Worm (Caenorhabditis elegans) whole organism, dauer: Measurements from ENCODE around the gene W04E12.5.

Source experiments
- unc-62 ChIP-seq: sonication (generic microtip); optimal IDR thresholded peaks from 2 replicates; lab custom pipeline; 2017; ENCODE audit warnings: missing biosample characterization, missing genetic modification reagents, missing genetic modification characterization

The W04E12.5 gene

DNA sequence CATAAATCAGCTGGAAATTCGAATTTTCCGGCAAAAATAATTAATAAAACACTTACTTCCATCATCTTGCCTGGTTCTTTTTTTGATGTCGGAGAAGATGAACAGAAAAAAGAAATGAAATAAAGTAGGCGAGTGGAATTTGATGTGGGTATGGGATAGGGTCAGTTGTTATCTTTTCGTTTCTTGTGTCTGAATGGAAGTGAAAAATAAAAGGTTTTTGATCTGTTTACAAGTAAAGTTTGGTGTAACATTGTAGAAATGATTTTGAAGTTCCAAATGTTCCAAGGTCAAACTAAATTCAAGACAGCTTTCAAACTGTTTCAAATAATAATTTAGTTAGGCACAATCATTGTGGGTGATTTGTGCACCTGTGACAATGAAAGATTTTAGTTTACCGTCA, 8.5 kb upstream of the W04E12.5 start, which contains the start of gene W04E12.7:
W04E12.7 (minus strand) TSS at position 101 of the 400 bp plus-strand sequence.
- TF ChIP-seq unc-62: no peak

ce11 chrV:19738117-19738516, 7.8 kb upstream of the W04E12.5 start, which contains the start of gene fbxa-131:
TSS of gene fbxa-131 (plus strand) at chrV:19738417.
- TF ChIP-seq unc-62: no peak

DNA sequence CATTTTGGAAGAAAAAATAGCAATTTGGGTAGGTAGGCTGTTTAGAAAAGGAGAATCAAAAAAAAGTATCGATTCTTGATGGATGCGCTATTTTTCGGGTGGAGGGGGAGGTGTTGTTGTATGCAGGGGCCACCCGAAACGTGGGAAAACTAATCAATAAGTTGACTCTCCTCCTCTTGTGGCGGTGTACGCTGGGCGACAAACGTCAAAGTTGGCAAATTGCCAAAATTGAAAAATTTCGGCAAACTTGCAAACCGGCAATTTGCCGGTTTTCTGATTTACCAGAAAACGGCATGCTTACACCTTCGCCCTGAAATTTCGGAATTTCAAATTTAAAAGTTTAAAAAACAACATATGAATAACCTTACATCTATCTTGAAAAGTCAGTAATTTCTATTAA, 4.9 kb upstream of the W04E12.5 start, which contains the start of gene W04E12.2:
W04E12.2 (minus strand) TSS at position 101 of the 400 bp plus-strand sequence.
- TF ChIP-seq unc-62: no peak

- TF ChIP-seq unc-62: no peak
Observed at ce11 chrV:19741651-19742050, 4.3 kb upstream of the W04E12.5 start, which contains the start of gene W04E12.3. TSS of gene W04E12.3 (plus strand) at chrV:19741951.

DNA sequence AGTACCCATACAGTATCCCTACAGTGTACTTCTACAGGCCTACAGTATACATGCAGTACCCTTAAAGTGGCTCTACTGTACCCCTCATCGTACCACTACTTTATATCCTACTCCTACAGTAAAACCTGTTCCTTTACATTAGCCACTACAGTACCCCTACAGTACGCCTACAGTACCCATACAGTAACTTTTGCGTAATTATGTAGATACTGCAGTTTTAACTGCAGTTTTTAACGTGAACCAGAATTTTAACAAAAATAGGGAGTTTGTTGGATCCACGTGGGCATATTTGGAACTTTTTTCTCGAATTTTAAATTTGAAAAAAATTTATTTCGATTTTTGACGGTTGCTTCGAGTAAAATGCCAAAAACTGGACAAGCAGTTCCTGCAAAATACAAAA, 2.6 kb upstream of the W04E12.5 start, which contains the start of gene W04E12.4:
W04E12.4 (plus strand) TSS at position 301 of the 400 bp plus-strand sequence.
- no peak for TF ChIP-seq unc-62

DNA sequence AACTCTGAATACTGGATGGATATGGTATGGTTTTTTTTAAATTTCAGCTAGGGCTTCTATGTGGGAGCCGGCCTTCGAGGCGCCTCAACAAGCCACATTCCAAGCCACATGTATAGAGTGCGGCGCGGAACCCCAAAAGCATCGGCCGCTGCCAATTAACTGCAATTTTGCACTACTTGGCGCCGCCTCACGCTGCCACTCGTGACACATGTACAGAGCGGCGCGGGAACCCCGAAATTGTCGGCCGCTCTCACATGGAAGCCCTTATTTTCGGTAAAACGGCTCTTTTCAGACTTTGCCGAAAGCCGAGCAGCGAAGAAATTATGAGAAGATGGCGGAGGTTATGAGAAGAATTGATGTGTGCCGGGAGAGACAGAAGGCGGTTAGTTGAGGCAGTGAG, 2.2 kb upstream of the W04E12.5 start:
- TF ChIP-seq unc-62: no peak

DNA sequence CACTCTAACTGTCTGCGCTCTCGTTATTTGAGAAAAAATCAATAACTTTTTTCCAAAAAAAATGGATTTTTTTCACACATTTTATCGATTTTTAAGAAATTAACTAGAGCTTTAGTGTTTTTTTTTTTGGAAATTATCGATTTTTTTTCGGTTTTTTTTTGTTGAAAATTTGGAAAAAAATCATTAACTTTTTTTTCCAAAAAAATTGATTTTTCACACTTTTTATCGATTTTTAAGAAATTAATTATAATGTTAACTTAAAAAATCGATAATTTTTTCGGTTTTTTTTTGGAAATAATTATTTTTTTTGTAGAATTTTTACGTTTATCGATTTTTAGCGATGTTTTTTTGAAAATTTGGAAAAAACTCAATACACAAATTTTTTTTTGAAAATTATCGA, 1.7 kb upstream of the W04E12.5 start:
- no peak for TF ChIP-seq unc-62

DNA sequence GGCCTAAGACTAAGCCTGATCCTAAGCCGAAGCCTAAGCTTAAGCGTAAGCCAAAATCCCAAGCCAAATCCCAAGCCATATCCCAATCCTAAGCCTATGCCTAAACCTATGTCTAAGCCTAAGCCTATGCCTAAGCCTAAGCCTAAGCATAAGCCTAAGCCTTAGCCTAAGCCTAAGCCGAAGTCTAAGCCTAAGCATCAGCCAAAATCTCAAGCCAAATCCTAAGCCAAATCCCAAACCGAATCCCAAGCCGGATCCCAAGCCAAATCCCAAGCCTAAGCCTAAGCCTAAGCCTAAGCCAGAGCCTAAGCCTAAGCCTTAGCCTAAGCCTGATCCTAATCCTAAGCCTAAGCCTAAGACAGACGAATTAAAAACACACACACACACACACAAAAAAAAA, 1.2 kb downstream of the W04E12.5 start:
- no peak for TF ChIP-seq unc-62

- no peak for TF ChIP-seq unc-62
Observed at ce11 chrV:19751124-19751523, 5.2 kb downstream of the W04E12.5 start, which contains the start of gene clec-49. TSS of gene clec-49 (minus strand) at chrV:19751226.

ce11 chrV:19752879-19753278, 6.9 kb downstream of the W04E12.5 start:
- no peak for TF ChIP-seq unc-62

DNA sequence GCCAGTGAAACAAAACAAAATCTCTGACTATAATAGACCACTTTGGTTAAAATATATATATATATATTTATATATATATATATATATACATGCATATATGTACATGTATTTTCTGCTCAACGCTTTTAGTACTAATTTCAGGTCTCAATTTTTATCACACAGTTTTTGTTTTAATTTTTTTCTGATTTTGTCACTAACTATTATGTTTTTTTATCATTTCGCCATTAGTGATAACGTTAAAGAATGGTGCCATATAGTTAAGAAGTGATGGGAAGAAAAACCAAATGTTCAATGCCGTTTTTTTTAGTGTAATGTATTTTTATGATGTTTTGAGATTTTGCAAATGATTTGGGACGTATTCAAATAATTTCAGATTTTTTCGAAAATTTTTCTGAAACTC, 8.4 kb downstream of the W04E12.5 start:
- TF ChIP-seq unc-62: no peak

DNA sequence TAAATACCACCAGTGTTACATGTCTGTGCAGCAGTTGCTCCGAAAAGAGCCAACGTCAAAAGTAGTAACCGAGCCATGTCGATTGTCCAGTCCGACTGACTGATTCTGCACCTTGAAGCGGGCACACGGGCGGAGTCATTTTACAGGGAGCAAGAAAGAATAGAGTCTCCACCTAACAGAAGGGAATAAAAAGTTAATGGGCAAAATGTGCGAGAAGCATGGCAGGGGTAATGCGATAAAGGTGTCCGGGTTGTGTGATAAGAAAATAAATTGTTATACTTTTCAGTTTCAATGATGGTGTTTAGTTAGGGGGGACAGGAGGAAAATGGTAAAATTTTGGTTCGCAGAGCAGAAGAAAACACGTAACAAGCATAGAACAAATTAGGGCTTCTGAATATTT, 9.3 kb downstream of the W04E12.5 start, which contains the start of gene clec-50:
clec-50 (minus strand) TSS at position 109 of the 400 bp plus-strand sequence.
- TF ChIP-seq unc-62: no peak

ce11 chrV:19756253-19756652, 10.3 kb downstream of the W04E12.5 start, which contains the start of gene W04E12.9:
TSS of gene W04E12.9 (plus strand) at chrV:19756553.
- TF ChIP-seq unc-62: no peak

DNA sequence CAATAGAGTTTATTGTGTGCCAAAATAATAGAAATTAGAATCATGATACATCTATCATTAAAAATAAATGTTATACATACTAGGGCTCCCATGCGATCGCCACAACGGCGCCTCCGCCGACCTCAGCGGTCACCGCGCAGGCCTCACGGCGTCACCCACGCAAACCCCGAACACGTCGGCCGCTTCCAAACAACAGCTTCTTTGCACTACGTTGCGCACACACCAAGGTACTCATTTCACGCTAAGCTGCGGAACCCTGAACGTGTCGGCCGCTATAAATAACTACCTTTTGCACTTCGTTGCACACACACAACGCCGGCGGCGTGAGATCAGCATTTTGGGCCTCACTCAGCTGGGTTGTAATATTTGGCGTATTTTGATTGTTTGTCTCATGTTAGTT, 13.3 kb downstream of the W04E12.5 start:
- no peak for TF ChIP-seq unc-62

DNA sequence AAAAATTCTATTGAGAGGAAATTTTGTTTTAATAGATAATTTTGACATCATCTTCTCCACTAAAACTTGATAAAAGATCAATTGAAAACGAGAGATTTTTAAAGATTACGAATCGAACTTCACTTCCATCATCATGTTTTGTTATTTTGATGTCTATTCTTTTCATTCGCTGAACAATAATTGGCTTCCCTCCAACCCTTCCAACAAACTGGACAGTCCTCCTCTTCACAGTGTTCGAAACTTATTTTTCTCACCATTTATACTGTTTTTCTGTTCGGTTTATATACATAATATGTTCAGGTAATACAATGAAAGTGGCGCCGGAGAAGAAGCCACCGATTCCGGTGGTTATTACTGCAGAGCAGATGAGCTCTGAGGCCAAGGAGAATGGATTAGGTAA, 14.8 kb downstream of the W04E12.5 start, which contains the start of gene M162.5:
M162.5 (plus strand) TSS at position 301 of the 400 bp plus-strand sequence.
- no peak for TF ChIP-seq unc-62

DNA sequence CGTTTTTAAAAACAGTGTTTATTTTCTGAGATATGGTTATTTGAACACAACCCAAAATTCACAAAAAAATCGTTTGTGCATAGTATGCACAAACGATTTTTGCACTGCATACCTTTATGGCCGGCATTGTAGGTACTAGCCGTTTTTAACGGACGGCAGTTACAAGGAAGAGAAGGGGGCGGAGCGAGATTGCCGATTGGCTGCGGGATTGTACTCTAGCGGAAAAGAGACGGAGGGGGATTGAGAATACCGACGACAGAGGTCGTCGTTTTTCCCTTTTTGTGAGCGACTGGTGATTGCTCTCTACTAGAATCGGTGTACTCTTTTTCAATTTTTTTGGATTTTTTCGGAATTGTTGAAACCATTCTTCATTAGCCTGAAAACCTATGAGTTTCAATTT, 21.8 kb downstream of the W04E12.5 start:
- no peak for TF ChIP-seq unc-62

DNA sequence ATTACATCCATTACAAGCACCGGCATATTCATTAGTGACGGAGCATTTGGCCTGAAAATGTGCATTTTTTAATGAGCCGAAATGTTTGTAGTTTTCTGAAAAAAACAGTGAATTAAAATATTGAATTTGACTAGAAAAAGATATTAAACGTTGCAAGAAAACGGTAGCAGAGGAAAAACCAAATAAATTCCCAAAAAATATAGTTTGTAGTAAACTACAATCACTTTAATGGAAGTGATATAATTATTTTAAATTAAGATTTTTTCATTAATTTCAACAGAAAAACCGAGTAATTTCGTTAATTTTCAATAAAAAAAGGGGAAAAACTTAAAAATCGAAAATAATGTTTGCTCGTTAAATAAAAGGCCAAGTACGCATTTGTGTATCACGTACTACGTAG, 25.7 kb downstream of the W04E12.5 start, which contains the start of gene M162.15:
M162.15 (minus strand) TSS at position 101 of the 400 bp plus-strand sequence.
- TF ChIP-seq unc-62: no peak

ce11 chrV:19777227-19777626, 31.3 kb downstream of the W04E12.5 start, which contains the start of gene fbxa-118:
TSS of gene fbxa-118 (minus strand) at chrV:19777327.
- TF ChIP-seq unc-62: no peak

DNA sequence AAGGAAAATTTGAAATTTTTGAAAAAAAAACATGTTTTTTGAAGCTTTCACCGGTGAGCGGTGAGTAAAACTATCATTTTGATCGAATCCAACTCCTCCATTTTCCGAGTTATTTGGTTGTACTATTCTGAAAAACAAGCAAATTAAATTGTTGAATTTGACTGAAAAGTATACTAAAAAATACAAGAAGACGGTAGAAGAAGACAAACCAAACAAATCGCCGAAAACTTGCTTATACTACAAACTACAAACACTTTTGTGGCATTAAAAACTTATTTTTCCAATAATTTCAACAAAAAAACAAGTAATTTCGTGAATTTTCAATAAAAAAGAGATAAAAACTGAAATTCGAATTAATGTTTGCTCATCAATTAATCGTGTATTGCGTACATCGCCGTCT, 32.7 kb downstream of the W04E12.5 start, which contains the start of gene fbxa-194:
fbxa-194 (minus strand) TSS at position 101 of the 400 bp plus-strand sequence.
- TF ChIP-seq unc-62: no peak
